Fruit fly (Drosophila melanogaster) Kc167 (cell line): ENCODE results near the gene Tgs1.

ENCODE experiments used
- Myc ChIP-seq: fragments of >200 bp; optimal IDR thresholded peaks from 2 replicates; lab custom pipeline; 2017; ENCODE audit warnings: missing external identifiers
- Sin3A ChIP-seq: fragments of >200 bp; optimal IDR thresholded peaks from 2 replicates; lab custom pipeline; 2018; ENCODE audit warnings: missing external identifiers
- h ChIP-seq: fragments of >200 bp; optimal IDR thresholded peaks from 3 replicates; lab custom pipeline; 2018; ENCODE audit warnings: missing external identifiers
- psq ChIP-seq: fragments of >200 bp; optimal IDR thresholded peaks from 2 replicates; lab custom pipeline; 2017; ENCODE audit warnings: missing external identifiers

dm6 chr3R:18279494-18279893, 24.2 kb downstream of the Tgs1 start, which contains the start of gene CG7142:
- TF ChIP-seq Myc (lab: Kevin White, UChicago) (no peak), Sin3A (no peak), h (lab: Kevin White, UChicago) (no peak), psq (lab: Kevin White, UChicago) (no peak)
